Fruit fly (Drosophila melanogaster) whole organism, embryonic: ENCODE results near the gene Bx42.

ENCODE experiments used
- Abd-B ChIP-seq: fragments of 200-800 bp; sonication (Bioruptor generic); optimal IDR thresholded peaks from 2 replicates; lab custom pipeline; 2018; ENCODE audit warnings: missing biosample characterization, mild to moderate bottlenecking, missing genetic modification characterization, moderate library complexity
- Bgb ChIP-seq: fragments of 200-800 bp; sonication (Bioruptor generic); IDR thresholded peaks from 2 replicates; pipeline ENCODE4 v1.3.6; 2022; ENCODE audit warnings: missing biosample characterization, missing genetic modification characterization; ENCODE audit not compliant: partially characterized antibody
- CG10366 ChIP-seq: fragments of 200-800 bp; sonication (Bioruptor generic); IDR thresholded peaks from 2 replicates; pipeline ENCODE4 v1.3.6; 2022; ENCODE audit warnings: missing biosample characterization, missing genetic modification characterization
- CG12071 ChIP-seq: fragments of 200-800 bp; sonication (Bioruptor generic); optimal IDR thresholded peaks from 3 replicates; lab custom pipeline; 2018; ENCODE audit warnings: missing biosample characterization, mild to moderate bottlenecking, missing genetic modification characterization
- CG12391 ChIP-seq: fragments of 200-800 bp; sonication (Bioruptor generic); optimal IDR thresholded peaks from 3 replicates; lab custom pipeline; 2018; ENCODE audit warnings: missing biosample characterization, mild to moderate bottlenecking, missing genetic modification characterization, moderate library complexity
- CG13287 ChIP-seq: fragments of 200-800 bp; sonication (Bioruptor generic); IDR thresholded peaks from 2 replicates; pipeline ENCODE4 v1.3.6; 2022; ENCODE audit warnings: missing biosample characterization, missing genetic modification characterization; ENCODE audit not compliant: partially characterized antibody
- CG15479 ChIP-seq: fragments of 200-800 bp; sonication (Bioruptor generic); optimal IDR thresholded peaks from 3 replicates; lab custom pipeline; 2019; ENCODE audit warnings: missing biosample characterization, mild to moderate bottlenecking, missing genetic modification characterization, moderate library complexity
- CG16863 ChIP-seq: fragments of 200-800 bp; sonication (Bioruptor generic); optimal IDR thresholded peaks from 3 replicates; lab custom pipeline; 2016; ENCODE audit warnings: missing biosample characterization, missing genetic modification characterization
- CG1832 ChIP-seq: fragments of 200-800 bp; sonication (Bioruptor generic); optimal IDR thresholded peaks from 2 replicates; lab custom pipeline; 2017; ENCODE audit warnings: missing biosample characterization, mild to moderate bottlenecking, missing genetic modification characterization, inconsistent platforms
- CG2120 ChIP-seq: fragments of 200-800 bp; sonication (Bioruptor generic); optimal IDR thresholded peaks from 3 replicates; lab custom pipeline; 2016; ENCODE audit warnings: missing biosample characterization, missing genetic modification characterization
- CG30020 ChIP-seq: fragments of 200-800 bp; optimal IDR thresholded peaks from 2 replicates; lab custom pipeline; 2019; ENCODE audit warnings: missing biosample characterization, mild to moderate bottlenecking, missing genetic modification characterization, moderate library complexity
- CG33557 ChIP-seq: fragments of 200-800 bp; sonication (Bioruptor generic); optimal IDR thresholded peaks from 2 replicates; lab custom pipeline; 2019; ENCODE audit warnings: missing biosample characterization, mild to moderate bottlenecking, missing genetic modification characterization, moderate library complexity
- CG4707 ChIP-seq: fragments of 200-800 bp; sonication (Bioruptor generic); optimal IDR thresholded peaks from 2 replicates; lab custom pipeline; 2018; ENCODE audit warnings: missing biosample characterization, mild to moderate bottlenecking, missing genetic modification characterization, moderate library complexity
- CG4854 ChIP-seq: fragments of 200-800 bp; sonication (Bioruptor generic); optimal IDR thresholded peaks from 2 replicates; lab custom pipeline; 2016; ENCODE audit warnings: missing biosample characterization, missing genetic modification characterization, inconsistent platforms
- CG6765 ChIP-seq: fragments of 200-800 bp; sonication (Bioruptor generic); optimal IDR thresholded peaks from 3 replicates; lab custom pipeline; 2017; ENCODE audit warnings: missing biosample characterization, mild to moderate bottlenecking, missing genetic modification characterization
- CG7357 ChIP-seq: fragments of 200-800 bp; sonication (Bioruptor generic); IDR thresholded peaks from 3 replicates; pipeline ENCODE4 v1.3.6; 2022; ENCODE audit warnings: missing biosample characterization, missing genetic modification characterization
- CG7987 ChIP-seq: fragments of 200-800 bp; sonication (Bioruptor generic); optimal IDR thresholded peaks from 2 replicates; lab custom pipeline; 2018; ENCODE audit warnings: missing biosample characterization, mild to moderate bottlenecking, missing genetic modification characterization, moderate library complexity
- CG9215 ChIP-seq: fragments of 200-800 bp; sonication (Bioruptor generic); IDR thresholded peaks from 2 replicates; pipeline ENCODE4 v1.3.6; 2022; ENCODE audit warnings: missing biosample characterization, missing genetic modification characterization
- CHES-1-like ChIP-seq: fragments of 200-800 bp; sonication (Bioruptor generic); optimal IDR thresholded peaks from 2 replicates; lab custom pipeline; 2016; ENCODE audit warnings: missing biosample characterization, missing genetic modification characterization
- CkIIα-i1 ChIP-seq: fragments of 200-800 bp; sonication (Bioruptor generic); IDR thresholded peaks from 2 replicates; pipeline ENCODE4 v1.3.6; 2022; ENCODE audit warnings: missing biosample characterization, missing genetic modification characterization
- Dfd ChIP-seq, 2 experiments: fragments of >200 bp; optimal IDR thresholded peaks; 2 replicates each; lab custom pipeline; 2017; ENCODE audit warnings: missing biosample characterization in 2 of 2, missing genetic modification characterization in 2 of 2
- Doc3 ChIP-seq: fragments of 200-800 bp; sonication (Bioruptor generic); IDR thresholded peaks from 3 replicates; pipeline ENCODE4 v1.3.6; 2022; ENCODE audit warnings: missing biosample characterization, missing genetic modification characterization; ENCODE audit not compliant: partially characterized antibody
- Dp ChIP-seq: fragments of 200-800 bp; sonication (Bioruptor generic); optimal IDR thresholded peaks from 2 replicates; lab custom pipeline; 2018; ENCODE audit warnings: missing biosample characterization, mild to moderate bottlenecking, missing genetic modification characterization, moderate library complexity
- Dref ChIP-seq: fragments of 200-800 bp; sonication (Bioruptor generic); IDR thresholded peaks from 2 replicates; pipeline ENCODE4 v1.3.6; 2022; ENCODE audit warnings: missing biosample characterization, missing genetic modification characterization
- Drgx ChIP-seq: fragments of 200-800 bp; sonication (Bioruptor generic); IDR thresholded peaks from 2 replicates; pipeline ENCODE4 v1.3.6; 2022; ENCODE audit warnings: missing biosample characterization, missing genetic modification characterization
- HHEX ChIP-seq: fragments of 200-800 bp; sonication (Bioruptor generic); optimal IDR thresholded peaks from 3 replicates; lab custom pipeline; 2017; ENCODE audit warnings: missing biosample characterization, mild to moderate bottlenecking, missing genetic modification characterization, missing genetic modification reagents
- Hmr ChIP-seq: fragments of 200-800 bp; sonication (Bioruptor generic); optimal IDR thresholded peaks from 3 replicates; lab custom pipeline; 2017; ENCODE audit warnings: mild to moderate bottlenecking, missing biosample characterization, missing genetic modification reagents, missing genetic modification characterization
- Hr39 ChIP-seq: fragments of >200 bp; optimal IDR thresholded peaks from 2 replicates; lab custom pipeline; 2017
- Hr78 ChIP-seq, 2 experiments: fragments of 200-800 bp in 1 of 2; fragments of >200 bp in 1 of 2; sonication (Bioruptor generic) in 1 of 2; optimal IDR thresholded peaks; 2 replicates each; lab custom pipeline; 2017 to 2019; ENCODE audit warnings: missing biosample characterization in 2 of 2, missing genetic modification characterization in 2 of 2, mild to moderate bottlenecking in 1 of 2, moderate library complexity in 1 of 2
- Mad ChIP-seq: fragments of 200-800 bp; sonication (Bioruptor generic); optimal IDR thresholded peaks from 2 replicates; lab custom pipeline; 2016; ENCODE audit warnings: missing biosample characterization, missing genetic modification characterization
- NK7.1 ChIP-seq: fragments of 200-800 bp; sonication (Bioruptor generic); optimal IDR thresholded peaks from 3 replicates; lab custom pipeline; 2016; ENCODE audit warnings: missing biosample characterization, missing genetic modification characterization
- NfI ChIP-seq: fragments of 200-800 bp; sonication (Bioruptor generic); optimal IDR thresholded peaks from 3 replicates; lab custom pipeline; 2018; ENCODE audit warnings: missing biosample characterization, mild to moderate bottlenecking, missing genetic modification characterization, moderate library complexity
- Pdp1 ChIP-seq, 2 experiments: fragments of 200-800 bp; sonication (Bioruptor generic); optimal IDR thresholded peaks; 3 replicates each; lab custom pipeline; 2016; ENCODE audit warnings: missing biosample characterization in 2 of 2, missing genetic modification characterization in 2 of 2, mild to moderate bottlenecking in 1 of 2, moderate library complexity in 1 of 2
- ase ChIP-seq: fragments of 200-800 bp; sonication (Bioruptor generic); IDR thresholded peaks from 3 replicates; pipeline ENCODE4 v1.3.6; 2022; ENCODE audit warnings: missing biosample characterization, missing genetic modification characterization
- ato ChIP-seq: fragments of 200-800 bp; sonication (Bioruptor generic); IDR thresholded peaks from 2 replicates; pipeline ENCODE4 v1.3.6; 2022; ENCODE audit warnings: missing biosample characterization, missing genetic modification characterization; ENCODE audit not compliant: partially characterized antibody
- ftz-f1 ChIP-seq: fragments of 200-800 bp; sonication (Bioruptor generic); optimal IDR thresholded peaks from 2 replicates; lab custom pipeline; 2016; ENCODE audit warnings: missing biosample characterization, missing genetic modification characterization
- gt ChIP-seq: fragments of 200-800 bp; sonication (Bioruptor generic); IDR thresholded peaks from 2 replicates; pipeline ENCODE4 v1.3.6; 2022; ENCODE audit warnings: missing biosample characterization, missing genetic modification characterization
- hb ChIP-seq: fragments of 200-800 bp; sonication (Bioruptor generic); IDR thresholded peaks from 3 replicates; pipeline ENCODE4 v1.3.6; 2022; ENCODE audit warnings: missing biosample characterization, missing genetic modification characterization; ENCODE audit not compliant: partially characterized antibody
- hbn ChIP-seq: fragments of 200-800 bp; sonication (Bioruptor generic); IDR thresholded peaks from 2 replicates; pipeline ENCODE4 v1.3.6; 2022; ENCODE audit warnings: missing biosample characterization, missing genetic modification characterization; ENCODE audit not compliant: partially characterized antibody
- jing ChIP-seq: fragments of 200-800 bp; sonication (Bioruptor generic); optimal IDR thresholded peaks from 2 replicates; lab custom pipeline; 2018; ENCODE audit warnings: missing biosample characterization, mild to moderate bottlenecking, missing genetic modification characterization
- lola ChIP-seq, 3 experiments: fragments of >200 bp in 2 of 3; fragments of 200-800 bp in 1 of 3; sonication (Bioruptor generic) in 1 of 3; optimal IDR thresholded peaks; 2 replicates each; lab custom pipeline; 2017 to 2019; ENCODE audit warnings: missing biosample characterization in 3 of 3, missing genetic modification characterization in 3 of 3, mild to moderate bottlenecking in 1 of 3, moderate library complexity in 1 of 3
- nom ChIP-seq: fragments of 200-800 bp; sonication (Bioruptor generic); optimal IDR thresholded peaks from 2 replicates; lab custom pipeline; 2017; ENCODE audit warnings: missing biosample characterization, missing genetic modification characterization, mild to moderate bottlenecking, moderate library complexity, missing genetic modification reagents
- scrt ChIP-seq: fragments of 200-800 bp; sonication (Bioruptor generic); optimal IDR thresholded peaks from 2 replicates; lab custom pipeline; 2018; ENCODE audit warnings: missing biosample characterization, mild to moderate bottlenecking, missing genetic modification characterization, moderate library complexity
- sd ChIP-seq: fragments of 200-800 bp; sonication (Bioruptor generic); optimal IDR thresholded peaks from 3 replicates; lab custom pipeline; 2018; ENCODE audit warnings: missing biosample characterization, mild to moderate bottlenecking, missing genetic modification characterization, moderate library complexity
- sim ChIP-seq: fragments of 200-800 bp; sonication (Bioruptor generic); IDR thresholded peaks from 2 replicates; pipeline ENCODE4 v1.3.6; 2022; ENCODE audit warnings: missing biosample characterization, missing genetic modification characterization
- slou ChIP-seq: fragments of 200-800 bp; sonication (Bioruptor generic); optimal IDR thresholded peaks from 3 replicates; lab custom pipeline; 2016; ENCODE audit warnings: missing biosample characterization, missing genetic modification characterization
- unc-4 ChIP-seq: fragments of 200-800 bp; sonication (Bioruptor generic); IDR thresholded peaks from 2 replicates; pipeline ENCODE4 v1.3.6; 2022; ENCODE audit warnings: missing biosample characterization, missing genetic modification characterization; ENCODE audit not compliant: partially characterized antibody
- wdn ChIP-seq: fragments of 200-800 bp; sonication (Bioruptor generic); IDR thresholded peaks from 2 replicates; pipeline ENCODE4 v1.3.6; 2022; ENCODE audit warnings: missing biosample characterization, missing genetic modification characterization
- zfh2 ChIP-seq: fragments of 200-800 bp; sonication (Bioruptor generic); optimal IDR thresholded peaks from 2 replicates; lab custom pipeline; 2016; ENCODE audit warnings: missing biosample characterization, missing genetic modification characterization

Bx42 gene

dm6 chrX:9141219-9141618, 34.8 kb upstream of the Bx42 start:
- TF ChIP-seq CG9215 (GFP tag; lab: Robert Waterston, UW) (peak; percentile 75), Dp (GFP tag; lab: Kevin White, UChicago) (no peak), CG30020 (tag; lab: Kevin White, UChicago) (peak; percentile 45), CG12391 (peak; percentile 65), wdn (GFP tag; lab: Robert Waterston, UW) (peak; percentile 58; the same call in 1 of the 2 replicates), unc-4 (GFP tag; lab: Robert Waterston, UW) (no peak), CG16863 (peak; percentile 73), CG4854 (GFP tag; lab: Kevin White, UChicago) (peak; percentile 58), NK7.1 (peak; percentile 45), NfI (GFP tag; lab: Kevin White, UChicago) (peak; percentile 59), hbn (GFP tag; lab: Robert Waterston, UW) (no peak), CG33557 (GFP tag; lab: Kevin White, UChicago) (peak; percentile 71), scrt (GFP tag; lab: Kevin White, UChicago) (peak; percentile 7), sd (tag; lab: Kevin White, UChicago) (peak; percentile 36), CHES-1-like (GFP tag; lab: Kevin White, UChicago) (peak; percentile 59), CG15479 (peak; percentile 25), nom (GFP tag; lab: Kevin White, UChicago) (peak; percentile 79), CG7987 (no peak), Bgb (GFP tag; lab: Robert Waterston, UW) (no peak), CG6765 (GFP tag; lab: Kevin White, UChicago) (peak; percentile 43), CG1832 (no peak), CG13287 (no peak), hb (GFP tag; lab: Robert Waterston, UW) (0 out of 3 replicates have a peak, but pooled peaks have one; percentile 24), Dref (GFP tag; lab: Robert Waterston, UW) (no peak), Doc3 (GFP tag; lab: Robert Waterston, UW) (no peak), slou (GFP tag; lab: Kevin White, UChicago) (no peak), ftz-f1 (no peak), zfh2 (GFP tag; lab: Kevin White, UChicago) (peak; percentile 13), CG7357 (GFP tag; lab: Robert Waterston, UW) (peak; percentile 72), Hr78 (GFP tag; optimal IDR thresholded peaks at IDR 0.05; lab: Kevin White, UChicago) (no peak), Mad (GFP tag; lab: Kevin White, UChicago) (peak; percentile 67), CG10366 (GFP tag; lab: Robert Waterston, UW) (peak; percentile 81), Drgx (GFP tag; lab: Robert Waterston, UW) (peak; percentile 87), CG4707 (GFP tag; lab: Kevin White, UChicago) (peak; percentile 45), ase (GFP tag; lab: Robert Waterston, UW) (peak; percentile 82), ato (GFP tag; lab: Robert Waterston, UW) (no peak), gt (peak; percentile 85), HHEX (GFP tag; lab: Kevin White, UChicago) (peak; percentile 75), CkIIα-i1 (GFP tag; lab: Robert Waterston, UW) (no peak), CG2120 (GFP tag; lab: Kevin White, UChicago) (peak; percentile 63), Dfd (GFP tag; optimal IDR thresholded peaks at IDR 0.05; lab: Kevin White, UChicago) (no peak), lola (GFP tag; optimal IDR thresholded peaks at IDR 0.05; lab: Kevin White, UChicago) (peak in 1 of 3 experiments; percentile 67), Hr39 (no peak), CG12071 (GFP tag; lab: Kevin White, UChicago) (peak; percentile 64), Hmr (GFP tag; lab: Kevin White, UChicago) (no peak), sim (peak; percentile 70), jing (GFP tag; lab: Kevin White, UChicago) (peak; percentile 43), Pdp1 (GFP tag; optimal IDR thresholded peaks at IDR 0.05; lab: Kevin White, UChicago) (peak; percentile 68 to 77), Abd-B (GFP tag; lab: Kevin White, UChicago) (peak; percentile 70)
